Worm (Caenorhabditis elegans) whole organism, young adult: ENCODE results near the gene F23F1.5.

Source experiments
- dox-1 ChIP-seq: fragments of 200-800 bp; sonication (Bioruptor generic); IDR thresholded peaks from 2 replicates; pipeline ENCODE4 v1.3.6; 2022; ENCODE audit warnings: missing genetic modification reagents, missing genetic modification characterization, missing compliant biosample characterization
- hmg-1.2 ChIP-seq: fragments of 200-800 bp; sonication (Bioruptor generic); IDR thresholded peaks from 2 replicates; pipeline ENCODE4 v1.3.6; 2022; ENCODE audit warnings: missing genetic modification reagents, missing genetic modification characterization, missing compliant biosample characterization
- nhr-27 ChIP-seq: fragments of 200-800 bp; sonication (Bioruptor generic); optimal IDR thresholded peaks from 2 replicates; lab custom pipeline; 2018; ENCODE audit warnings: mild to moderate bottlenecking, missing genetic modification characterization, moderate library complexity, missing compliant biosample characterization
- snpc-4 ChIP-seq, 5 experiments: fragments of 150-350 bp in 1 of 5; sonication (generic microtip) in 4 of 5; optimal IDR thresholded peaks; 2 replicates each; lab custom pipeline; 2014 to 2018; ENCODE audit warnings: missing genetic modification characterization in 5 of 5, missing biosample characterization in 3 of 5, antibody characterized with exemption in 2 of 5, mild to moderate bottlenecking in 2 of 5, missing compliant biosample characterization in 2 of 5, missing genotype in 2 of 5, moderate library complexity in 2 of 5, missing genetic modification reagents in 1 of 5

ce11 chrII:41914-42313 lies 10.5 kb upstream of the F23F1.5 start, which contains the start of gene F23F1.10:
- TF ChIP-seq hmg-1.2 (GFP tag; lab: Robert Waterston, UW) = no peak; the same call in 1 of the 2 replicates
- TF ChIP-seq snpc-4 (GFP tag; optimal IDR thresholded peaks at IDR 0.05; lab: Kevin White, UChicago) = no peak
- no peak for TF ChIP-seq snpc-4 (tag; optimal IDR thresholded peaks at IDR 0.05; lab: Kevin White, UChicago)
- no peak for TF ChIP-seq nhr-27
- no peak for TF ChIP-seq dox-1 (GFP tag; lab: Robert Waterston, UW)
